Fruit fly (Drosophila melanogaster) whole organism, embryonic: Measurements from ENCODE around the gene CG14818.
A peak's percentile ranks its signal among the peaks of the same experiment; 100 is the strongest.

ENCODE experiments used
- CG12942 ChIP-seq: fragments of 200-800 bp; sonication (Bioruptor generic); optimal IDR thresholded peaks from 3 replicates; lab custom pipeline; 2016; ENCODE audit warnings: missing biosample characterization, missing genetic modification characterization
- CG13775 ChIP-seq: fragments of 200-800 bp; sonication (Bioruptor generic); optimal IDR thresholded peaks from 3 replicates; lab custom pipeline; 2017; ENCODE audit warnings: missing biosample characterization, mild to moderate bottlenecking, missing genetic modification characterization
- CG14441 ChIP-seq: fragments of 200-800 bp; sonication (Bioruptor generic); IDR thresholded peaks from 2 replicates; pipeline ENCODE4 v1.3.6; 2022; ENCODE audit warnings: missing biosample characterization, missing genetic modification characterization
- CG14860 ChIP-seq: fragments of 200-800 bp; sonication (Bioruptor generic); IDR thresholded peaks from 3 replicates; pipeline ENCODE4 v1.3.6; 2022; ENCODE audit warnings: missing biosample characterization, missing genetic modification characterization; ENCODE audit not compliant: partially characterized antibody
- CG15601 ChIP-seq: fragments of 200-800 bp; sonication (Bioruptor generic); optimal IDR thresholded peaks from 3 replicates; lab custom pipeline; 2019; ENCODE audit warnings: missing biosample characterization, mild to moderate bottlenecking, missing genetic modification characterization, moderate library complexity
- CG1602 ChIP-seq: fragments of 200-800 bp; sonication (Bioruptor generic); optimal IDR thresholded peaks from 3 replicates; lab custom pipeline; 2016; ENCODE audit warnings: missing biosample characterization, missing genetic modification characterization
- CG16813 ChIP-seq: fragments of 200-800 bp; sonication (Bioruptor generic); IDR thresholded peaks from 3 replicates; pipeline ENCODE4 v1.3.6; 2022; ENCODE audit warnings: missing biosample characterization, missing genetic modification characterization; ENCODE audit not compliant: partially characterized antibody
- CG17568 ChIP-seq: fragments of 200-800 bp; sonication (Bioruptor generic); optimal IDR thresholded peaks from 2 replicates; lab custom pipeline; 2018; ENCODE audit warnings: missing biosample characterization, mild to moderate bottlenecking, missing genetic modification characterization, moderate library complexity
- CG17912 ChIP-seq: fragments of 200-800 bp; sonication (Bioruptor generic); optimal IDR thresholded peaks from 2 replicates; lab custom pipeline; 2018; ENCODE audit warnings: missing biosample characterization, mild to moderate bottlenecking, missing genetic modification characterization
- CG18476 ChIP-seq: fragments of 200-800 bp; sonication (Bioruptor generic); optimal IDR thresholded peaks from 2 replicates; lab custom pipeline; 2016; ENCODE audit warnings: missing biosample characterization, mild to moderate bottlenecking, missing genetic modification characterization
- CG2120 ChIP-seq: fragments of 200-800 bp; sonication (Bioruptor generic); optimal IDR thresholded peaks from 3 replicates; lab custom pipeline; 2016; ENCODE audit warnings: missing biosample characterization, missing genetic modification characterization
- CG30431 ChIP-seq: fragments of 200-800 bp; sonication (Bioruptor generic); optimal IDR thresholded peaks from 2 replicates; lab custom pipeline; 2017; ENCODE audit warnings: missing biosample characterization, missing genetic modification characterization
- CG32772 ChIP-seq: fragments of 200-800 bp; sonication (Bioruptor generic); IDR thresholded peaks from 2 replicates; pipeline ENCODE4 v1.3.6; 2022; ENCODE audit warnings: missing biosample characterization, missing genetic modification characterization
- CG34224 ChIP-seq: fragments of 200-800 bp; sonication (Bioruptor generic); IDR thresholded peaks from 3 replicates; pipeline ENCODE4 v1.3.6; 2022; ENCODE audit warnings: missing biosample characterization, missing genetic modification characterization; ENCODE audit not compliant: partially characterized antibody
- CG3726 ChIP-seq: fragments of 200-800 bp; sonication (Bioruptor generic); IDR thresholded peaks from 3 replicates; pipeline ENCODE4, ENCODE4 v1.3.6; 2022; ENCODE audit warnings: missing biosample characterization, missing genetic modification characterization
- CG43689 ChIP-seq: fragments of 200-800 bp; sonication (Bioruptor generic); IDR thresholded peaks from 2 replicates; pipeline ENCODE4 v1.3.6; 2022; ENCODE audit warnings: missing biosample characterization, missing genetic modification characterization
- CG6683 ChIP-seq: fragments of 200-800 bp; sonication (Bioruptor generic); optimal IDR thresholded peaks from 2 replicates; lab custom pipeline; 2017; ENCODE audit warnings: missing biosample characterization, mild to moderate bottlenecking, missing genetic modification characterization, missing genetic modification reagents
- CG7372 ChIP-seq: fragments of 200-800 bp; sonication (Bioruptor generic); IDR thresholded peaks from 2 replicates; pipeline ENCODE4 v1.3.6; 2022; ENCODE audit warnings: missing biosample characterization, missing genetic modification characterization
- CG7556 ChIP-seq: fragments of 200-800 bp; sonication (Bioruptor generic); optimal IDR thresholded peaks from 2 replicates; lab custom pipeline; 2017; ENCODE audit warnings: missing biosample characterization, mild to moderate bottlenecking, missing genetic modification characterization
- CG8765 ChIP-seq: fragments of 200-800 bp; sonication (Bioruptor generic); IDR thresholded peaks from 2 replicates; pipeline ENCODE4 v1.3.6; 2022; ENCODE audit warnings: missing biosample characterization, missing genetic modification characterization
- CG9932 ChIP-seq: fragments of 200-800 bp; sonication (Bioruptor generic); IDR thresholded peaks from 2 replicates; pipeline ENCODE4 v1.3.6; 2022; ENCODE audit warnings: missing biosample characterization, missing genetic modification characterization
- CHES-1-like ChIP-seq: fragments of 200-800 bp; sonication (Bioruptor generic); optimal IDR thresholded peaks from 2 replicates; lab custom pipeline; 2016; ENCODE audit warnings: missing biosample characterization, missing genetic modification characterization
- Ets65A ChIP-seq: fragments of 200-800 bp; sonication (Bioruptor generic); peaks from one replicate; lab custom pipeline; 2016; ENCODE audit warnings: missing biosample characterization, missing genetic modification characterization
- Hr51 ChIP-seq, 2 experiments: fragments of 200-800 bp; sonication (Bioruptor generic); optimal IDR thresholded peaks; 2 replicates in 1 of 2; 3 replicates in 1 of 2; lab custom pipeline; 2016 to 2018; ENCODE audit warnings: missing biosample characterization in 2 of 2, missing genetic modification characterization in 2 of 2, mild to moderate bottlenecking in 1 of 2, moderate library complexity in 1 of 2
- Jarid2 ChIP-seq: fragments of 200-800 bp; sonication (Bioruptor generic); optimal IDR thresholded peaks from 3 replicates; lab custom pipeline; 2017; ENCODE audit warnings: mild to moderate bottlenecking, missing biosample characterization, missing genetic modification reagents, missing genetic modification characterization
- Mad ChIP-seq: fragments of 200-800 bp; sonication (Bioruptor generic); optimal IDR thresholded peaks from 2 replicates; lab custom pipeline; 2016; ENCODE audit warnings: missing biosample characterization, missing genetic modification characterization
- Mes4 ChIP-seq: fragments of 200-800 bp; sonication (Bioruptor generic); optimal IDR thresholded peaks from 2 replicates; lab custom pipeline; 2016; ENCODE audit warnings: missing biosample characterization, missing genetic modification characterization
- Nf-YA ChIP-seq: fragments of 200-800 bp; sonication (Bioruptor generic); IDR thresholded peaks from 2 replicates; pipeline ENCODE4 v1.3.6; 2022; ENCODE audit warnings: missing biosample characterization, missing genetic modification characterization
- Rx ChIP-seq: fragments of 200-800 bp; sonication (Bioruptor generic); IDR thresholded peaks from 2 replicates; pipeline ENCODE4 v1.3.6; 2022; ENCODE audit warnings: missing biosample characterization, missing genetic modification characterization
- Scr ChIP-seq: fragments of 200-800 bp; sonication (Bioruptor generic); IDR thresholded peaks from 2 replicates; pipeline ENCODE4 v1.3.6; 2022; ENCODE audit warnings: missing biosample characterization, missing genetic modification characterization; ENCODE audit not compliant: partially characterized antibody
- Sry-δ ChIP-seq: fragments of 200-800 bp; sonication (Bioruptor generic); optimal IDR thresholded peaks from 2 replicates; lab custom pipeline; 2016; ENCODE audit warnings: missing biosample characterization, missing genetic modification characterization
- Usf ChIP-seq: fragments of 200-800 bp; sonication (Bioruptor generic); optimal IDR thresholded peaks from 2 replicates; lab custom pipeline; 2017; ENCODE audit warnings: missing genotype, missing biosample characterization, missing genetic modification characterization
- ato ChIP-seq: fragments of 200-800 bp; sonication (Bioruptor generic); IDR thresholded peaks from 2 replicates; pipeline ENCODE4 v1.3.6; 2022; ENCODE audit warnings: missing biosample characterization, missing genetic modification characterization; ENCODE audit not compliant: partially characterized antibody
- chm ChIP-seq: fragments of 200-800 bp; sonication (Bioruptor generic); IDR thresholded peaks from 2 replicates; pipeline ENCODE4 v1.3.6; 2022; ENCODE audit warnings: missing biosample characterization, missing genetic modification characterization
- croc ChIP-seq: fragments of 200-800 bp; sonication (Bioruptor generic); conservative IDR thresholded peaks from 3 replicates; pipeline ENCODE4 v1.3.6; 2022; ENCODE audit warnings: missing biosample characterization, missing genetic modification characterization
- dpn ChIP-seq, 2 experiments: fragments of 200-800 bp; sonication (Bioruptor generic); optimal IDR thresholded peaks; 3 replicates each; lab custom pipeline; 2016; ENCODE audit warnings: missing biosample characterization in 2 of 2, missing genetic modification characterization in 2 of 2
- ems ChIP-seq: fragments of 200-800 bp; sonication (Bioruptor generic); optimal IDR thresholded peaks from 3 replicates; lab custom pipeline; 2016; ENCODE audit warnings: missing biosample characterization, missing genetic modification characterization
- gro ChIP-seq: fragments of 200-800 bp; sonication (Bioruptor generic); optimal IDR thresholded peaks from 2 replicates; lab custom pipeline; 2016; ENCODE audit warnings: missing biosample characterization, missing genetic modification characterization
- knrl ChIP-seq: fragments of 200-800 bp; sonication (Bioruptor generic); IDR thresholded peaks from 3 replicates; pipeline ENCODE4 v1.3.6; 2022; ENCODE audit warnings: missing biosample characterization, missing genetic modification characterization; ENCODE audit not compliant: partially characterized antibody
- luna ChIP-seq: fragments of 200-800 bp; sonication (Bioruptor generic); optimal IDR thresholded peaks from 2 replicates; lab custom pipeline; 2016; ENCODE audit warnings: missing biosample characterization, missing genetic modification characterization
- mirr ChIP-seq: fragments of 200-800 bp; sonication (Bioruptor generic); optimal IDR thresholded peaks from 3 replicates; lab custom pipeline; 2018; ENCODE audit warnings: missing biosample characterization, mild to moderate bottlenecking, missing genetic modification characterization
- mld ChIP-seq: fragments of 200-800 bp; sonication (Bioruptor generic); IDR thresholded peaks from 3 replicates; pipeline ENCODE4 v1.3.6; 2022; ENCODE audit warnings: missing biosample characterization, missing genetic modification characterization; ENCODE audit not compliant: partially characterized antibody
- pnt ChIP-seq: fragments of 200-800 bp; sonication (Bioruptor generic); optimal IDR thresholded peaks from 3 replicates; lab custom pipeline; 2016; ENCODE audit warnings: missing biosample characterization, missing genetic modification characterization
- rib ChIP-seq: fragments of 200-800 bp; sonication (Bioruptor generic); IDR thresholded peaks from 2 replicates; pipeline ENCODE4 v1.3.6; 2022; ENCODE audit warnings: missing biosample characterization, missing genetic modification characterization
- stc ChIP-seq: fragments of 200-800 bp; sonication (Bioruptor generic); IDR thresholded peaks from 2 replicates; pipeline ENCODE4 v1.3.6; 2022; ENCODE audit warnings: missing biosample characterization, missing genetic modification characterization
- tio ChIP-seq: fragments of 200-800 bp; sonication (Bioruptor generic); optimal IDR thresholded peaks from 2 replicates; lab custom pipeline; 2017; ENCODE audit warnings: missing biosample characterization, missing genetic modification characterization, inconsistent platforms
- tna ChIP-seq: fragments of 200-800 bp; sonication (Bioruptor generic); IDR thresholded peaks from 2 replicates; pipeline ENCODE4 v1.3.6; 2022; ENCODE audit warnings: missing biosample characterization, missing genetic modification characterization; ENCODE audit not compliant: partially characterized antibody
- twi ChIP-seq: fragments of 200-800 bp; optimal IDR thresholded peaks from 2 replicates; lab custom pipeline; 2019; ENCODE audit warnings: missing biosample characterization, mild to moderate bottlenecking, missing genetic modification characterization, moderate library complexity
- vnd ChIP-seq: fragments of 200-800 bp; sonication (Bioruptor generic); IDR thresholded peaks from 3 replicates; pipeline ENCODE4 v1.3.6; 2022; ENCODE audit warnings: missing biosample characterization, missing genetic modification characterization; ENCODE audit not compliant: partially characterized antibody

The CG14818 gene

DNA sequence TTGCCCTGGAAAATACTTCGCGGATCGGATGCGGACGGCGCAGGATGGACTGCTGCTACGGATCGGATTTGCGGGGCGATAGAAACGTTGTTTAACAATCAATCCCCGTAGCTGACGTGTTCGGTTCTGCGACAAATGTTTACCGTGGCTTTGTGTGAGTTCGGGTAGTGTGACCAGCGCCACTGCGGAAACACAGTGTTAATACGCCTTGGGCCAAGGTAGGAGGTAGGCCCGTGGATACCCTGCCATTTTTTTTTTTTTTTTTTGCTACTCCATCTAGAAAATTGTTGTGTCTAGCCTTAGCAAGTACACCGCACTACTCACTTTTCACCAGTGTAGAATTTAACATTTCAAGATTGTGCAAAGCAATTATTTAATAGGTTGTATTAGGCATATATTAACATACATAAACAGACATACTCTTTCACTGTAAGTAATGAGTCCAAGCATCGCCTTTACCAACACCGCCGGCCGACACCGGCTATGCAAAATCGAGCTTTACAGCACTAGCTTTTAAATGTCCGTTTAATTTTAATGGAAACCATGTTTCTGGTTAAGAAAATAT, 17.9 kb downstream of the CG14818 start, which contains the start of gene deltaCOP (continued):
- peak; percentile 51; the same call in 1 of the 2 replicates for TF ChIP-seq CG43689 (GFP tag; lab: Robert Waterston, UW)
- TF ChIP-seq Nf-YA (GFP tag; lab: Robert Waterston, UW): no peak
- peak; percentile 58 for TF ChIP-seq twi (tag; lab: Kevin White, UChicago)
- TF ChIP-seq pnt (GFP tag; lab: Kevin White, UChicago): peak; percentile 86
- TF ChIP-seq CG7556 (GFP tag; lab: Kevin White, UChicago): peak; percentile 77
- TF ChIP-seq CG9932: peak; percentile 89
- TF ChIP-seq chm: 0 out of 2 replicates have a peak, but pooled peaks have one; percentile 29
- TF ChIP-seq knrl (GFP tag; lab: Robert Waterston, UW): peak; percentile 40; the same call in 1 of the 3 replicates
- peak; percentile 47 for TF ChIP-seq Usf (GFP tag; lab: Kevin White, UChicago)
- peak; percentile 84 for TF ChIP-seq Mes4 (GFP tag; lab: Kevin White, UChicago)
- peak; percentile 63; the same call in 1 of the 2 replicates for TF ChIP-seq stc (GFP tag; lab: Robert Waterston, UW)
- TF ChIP-seq Jarid2 (GFP tag; lab: Kevin White, UChicago): no peak
- TF ChIP-seq mirr (GFP tag; lab: Kevin White, UChicago): no peak
- peak; percentile 80 for TF ChIP-seq Mad
- TF ChIP-seq tio: no peak
- TF ChIP-seq Ets65A: peak; percentile 99
- peak; percentile 86 for TF ChIP-seq CG12942 (GFP tag; lab: Kevin White, UChicago)
- peak; percentile 92 for TF ChIP-seq gro
- TF ChIP-seq CG17912 (GFP tag; lab: Kevin White, UChicago): no peak
- peak; percentile 71 for TF ChIP-seq croc (GFP tag; lab: Robert Waterston, UW)
- TF ChIP-seq ems: peak; percentile 88
- peak; percentile 87 for TF ChIP-seq CG32772 (GFP tag; lab: Robert Waterston, UW)
- peak; percentile 75 to 88 for TF ChIP-seq Hr51 (GFP tag; optimal IDR thresholded peaks at IDR 0.05; lab: Kevin White, UChicago)
- TF ChIP-seq tna (GFP tag; lab: Robert Waterston, UW): no peak
- TF ChIP-seq Rx (GFP tag; lab: Robert Waterston, UW): peak; percentile 59; the same call in 1 of the 2 replicates
- TF ChIP-seq CHES-1-like: peak; percentile 94
- TF ChIP-seq CG8765 (GFP tag; lab: Robert Waterston, UW): peak; percentile 62; the same call in 1 of the 2 replicates
- TF ChIP-seq CG13775 (GFP tag; lab: Kevin White, UChicago): peak; percentile 84
- TF ChIP-seq mld (GFP tag; lab: Robert Waterston, UW): no peak
- TF ChIP-seq CG30431 (GFP tag; lab: Kevin White, UChicago): peak; percentile 46
- peak; percentile 89 for TF ChIP-seq luna (GFP tag; lab: Kevin White, UChicago)
- TF ChIP-seq CG6683: peak; percentile 41
- TF ChIP-seq CG2120 (GFP tag; lab: Kevin White, UChicago): peak; percentile 97
- no peak for TF ChIP-seq ato (GFP tag; lab: Robert Waterston, UW)
- TF ChIP-seq CG14860 (GFP tag; lab: Robert Waterston, UW): no peak
- peak; percentile 75 for TF ChIP-seq CG14441 (GFP tag; lab: Robert Waterston, UW)
- no peak for TF ChIP-seq vnd (GFP tag; lab: Robert Waterston, UW)
- peak; percentile 41 for TF ChIP-seq CG15601 (tag; lab: Kevin White, UChicago)
- peak; percentile 78 for TF ChIP-seq CG18476
- peak; percentile 57 for TF ChIP-seq Sry-δ (GFP tag; lab: Kevin White, UChicago)
- TF ChIP-seq CG34224 (GFP tag; lab: Robert Waterston, UW): peak; percentile 23; the same call in 2 of the 3 replicates
- peak; percentile 73 for TF ChIP-seq CG7372
- peak; percentile 84 for TF ChIP-seq CG1602 (GFP tag; lab: Kevin White, UChicago)
- peak; percentile 90 to 94 for TF ChIP-seq dpn (GFP tag; optimal IDR thresholded peaks at IDR 0.05; lab: Kevin White, UChicago)
- TF ChIP-seq CG3726 (GFP tag; lab: Robert Waterston, UW): peak; percentile 68; the same call in 2 of the 3 replicates
- TF ChIP-seq Scr (GFP tag; lab: Robert Waterston, UW): peak; percentile 34; the same call in 1 of the 2 replicates
- peak; percentile 75 for TF ChIP-seq rib (GFP tag; lab: Robert Waterston, UW)
- no peak for TF ChIP-seq CG16813 (GFP tag; lab: Robert Waterston, UW)
- no peak for TF ChIP-seq CG17568 (GFP tag; lab: Kevin White, UChicago)
